Fruit fly (Drosophila melanogaster): Measurements from ENCODE around the gene CG14711.

The CG14711 gene

dm6 chr3R:11613252-11614036, 9.7 kb upstream of the CG14711 start (continued):
- TF ChIP-seq CG7745 (tag; optimal IDR thresholded peaks at IDR 0.05) (peak; percentile 83), CG16863 (GFP tag; optimal IDR thresholded peaks at IDR 0.05) (peak; percentile 34), CG1024 (GFP tag; IDR thresholded peaks at IDR 0.05) (peak; percentile 51; the same call in 1 of the 2 replicates), phol (tag; optimal IDR thresholded peaks at IDR 0.05) (peak; percentile 61), Hey (tag; optimal IDR thresholded peaks at IDR 0.05) (no peak), CG5953 (GFP tag; IDR thresholded peaks at IDR 0.05) (no peak), gce (GFP tag; IDR thresholded peaks at IDR 0.05) (no peak), C15 (GFP tag; IDR thresholded peaks at IDR 0.05) (no peak), chn (GFP tag; optimal IDR thresholded peaks at IDR 0.05) (peak; percentile 67), hbn (GFP tag; IDR thresholded peaks at IDR 0.05; ENCODE audit: partially characterized antibody) (no peak), Dip3 (GFP tag; optimal IDR thresholded peaks at IDR 0.05) (peak; percentile 23), CG31388 (GFP tag; optimal IDR thresholded peaks at IDR 0.05) (peak; percentile 55), CG10274 (GFP tag; optimal IDR thresholded peaks at IDR 0.05) (no peak), CG8944 (GFP tag; optimal IDR thresholded peaks at IDR 0.05) (peak; percentile 72), Nf-YA (GFP tag; IDR thresholded peaks at IDR 0.05) (peak; percentile 45; the same call in 1 of the 2 replicates), CG1603 (tag; optimal IDR thresholded peaks at IDR 0.05) (peak; percentile 48), corto (GFP tag; optimal IDR thresholded peaks at IDR 0.05) (no peak), Pdp1 (GFP tag; optimal IDR thresholded peaks at IDR 0.05) (peak; percentile 6 to 70), Atf-2 (GFP tag; optimal IDR thresholded peaks at IDR 0.05) (peak; percentile 62), NfI (GFP tag; optimal IDR thresholded peaks at IDR 0.05) (peak; percentile 64), caup (GFP tag; optimal IDR thresholded peaks at IDR 0.05; ENCODE audit: severe bottlenecking) (peak; percentile 61), Six4 (GFP tag; optimal IDR thresholded peaks at IDR 0.05) (peak; percentile 35), CG10209 (GFP tag; optimal IDR thresholded peaks at IDR 0.05) (peak; percentile 28), Ets65A (GFP tag) (peak; percentile 98), sisA (GFP tag; IDR thresholded peaks at IDR 0.05) (peak; percentile 75), pita (GFP tag; optimal IDR thresholded peaks at IDR 0.05) (peak; percentile 54), CG11456 (GFP tag; IDR thresholded peaks at IDR 0.05) (peak; percentile 96), Myb (GFP tag; optimal IDR thresholded peaks at IDR 0.05) (peak; percentile 82), CG1602 (GFP tag; optimal IDR thresholded peaks at IDR 0.05) (peak; percentile 78), bcd (GFP tag; optimal IDR thresholded peaks at IDR 0.05) (peak; percentile 65), CG15073 (GFP tag; optimal IDR thresholded peaks at IDR 0.05) (peak; percentile 37), grau (tag; optimal IDR thresholded peaks at IDR 0.05) (peak; percentile 64), Gug (GFP tag; IDR thresholded peaks at IDR 0.05) (peak; percentile 74), zen (tag; optimal IDR thresholded peaks at IDR 0.05) (peak; percentile 79), CG13287 (GFP tag; IDR thresholded peaks at IDR 0.05; ENCODE audit: partially characterized antibody) (peak; percentile 18; the same call in 1 of the 2 replicates), CG10565 (GFP tag; optimal IDR thresholded peaks at IDR 0.05) (no peak), CG4360 (GFP tag; IDR thresholded peaks at IDR 0.05) (no peak), HLH54F (GFP tag; optimal IDR thresholded peaks at IDR 0.05) (peak; percentile 42), dpn (GFP tag; optimal IDR thresholded peaks at IDR 0.05) (peak; percentile 77 to 79), Side (GFP tag; optimal IDR thresholded peaks at IDR 0.05) (peak; percentile 14), tgo (GFP tag; IDR thresholded peaks at IDR 0.05) (peak; percentile 65), CG34422 (GFP tag; IDR thresholded peaks at IDR 0.05) (peak; percentile 85), CG11696 (GFP tag; IDR thresholded peaks at IDR 0.05) (no peak), CG17385 (GFP tag; optimal IDR thresholded peaks at IDR 0.05) (peak; percentile 42), exex (tag; optimal IDR thresholded peaks at IDR 0.05) (no peak), CG8359 (GFP tag; optimal IDR thresholded peaks at IDR 0.05; ENCODE audit: borderline replicate concordance) (no peak), stwl (tag; optimal IDR thresholded peaks at IDR 0.05) (peak; percentile 68), CG9727 (GFP tag; optimal IDR thresholded peaks at IDR 0.05) (peak; percentile 44), CG32532 (GFP tag; IDR thresholded peaks at IDR 0.05) (peak; percentile 89)

Measured in whole organism, embryonic.